Fruit fly (Drosophila melanogaster) whole organism, embryonic: ENCODE measurements around the gene FucTC.
A peak's percentile ranks its signal among the peaks of the same experiment; 100 is the strongest.

Experiments used
- Adf1 ChIP-seq: fragments of 200-800 bp; sonication (Bioruptor generic); IDR thresholded peaks from 2 replicates; pipeline ENCODE4 v1.3.6; 2022; ENCODE audit warnings: missing biosample characterization, missing genetic modification characterization
- B-H2 ChIP-seq: fragments of 200-800 bp; sonication (Bioruptor generic); optimal IDR thresholded peaks from 2 replicates; lab custom pipeline; 2018; ENCODE audit warnings: missing biosample characterization, mild to moderate bottlenecking, missing genetic modification characterization
- C15 ChIP-seq: fragments of 200-800 bp; sonication (Bioruptor generic); IDR thresholded peaks from 3 replicates; pipeline ENCODE4 v1.3.6; 2022; ENCODE audit warnings: missing biosample characterization, missing genetic modification characterization
- CG10431 ChIP-seq: fragments of 200-800 bp; sonication (Bioruptor generic); optimal IDR thresholded peaks from 3 replicates; lab custom pipeline; 2018; ENCODE audit warnings: missing biosample characterization, mild to moderate bottlenecking, missing genetic modification characterization
- CG11560 ChIP-seq: fragments of 200-800 bp; sonication (Bioruptor generic); IDR thresholded peaks from 3 replicates; pipeline ENCODE4 v1.3.6; 2022; ENCODE audit warnings: missing biosample characterization, missing genetic modification characterization
- CG12071 ChIP-seq: fragments of 200-800 bp; sonication (Bioruptor generic); optimal IDR thresholded peaks from 3 replicates; lab custom pipeline; 2018; ENCODE audit warnings: missing biosample characterization, mild to moderate bottlenecking, missing genetic modification characterization
- CG13296 ChIP-seq: fragments of 200-800 bp; sonication (Bioruptor generic); optimal IDR thresholded peaks from 3 replicates; lab custom pipeline; 2018; ENCODE audit warnings: missing biosample characterization, mild to moderate bottlenecking, missing genetic modification characterization
- CG15514 ChIP-seq: fragments of 200-800 bp; sonication (Bioruptor generic); optimal IDR thresholded peaks from 3 replicates; lab custom pipeline; 2017; ENCODE audit warnings: missing biosample characterization, missing genetic modification characterization, mild to moderate bottlenecking, moderate library complexity, missing genetic modification reagents
- CG1602 ChIP-seq: fragments of 200-800 bp; sonication (Bioruptor generic); optimal IDR thresholded peaks from 3 replicates; lab custom pipeline; 2016; ENCODE audit warnings: missing biosample characterization, missing genetic modification characterization
- CG17385 ChIP-seq: fragments of 200-800 bp; sonication (Bioruptor generic); optimal IDR thresholded peaks from 3 replicates; lab custom pipeline; 2018; ENCODE audit warnings: missing biosample characterization, mild to moderate bottlenecking, missing genetic modification characterization
- CG18476 ChIP-seq: fragments of 200-800 bp; sonication (Bioruptor generic); optimal IDR thresholded peaks from 2 replicates; lab custom pipeline; 2016; ENCODE audit warnings: missing biosample characterization, mild to moderate bottlenecking, missing genetic modification characterization
- CG2875 ChIP-seq: fragments of 200-800 bp; sonication (Bioruptor generic); optimal IDR thresholded peaks from 2 replicates; lab custom pipeline; 2017; ENCODE audit warnings: missing biosample characterization, mild to moderate bottlenecking, missing genetic modification characterization, missing genetic modification reagents
- CG2889 ChIP-seq: fragments of 200-800 bp; sonication (Bioruptor generic); IDR thresholded peaks from 3 replicates; pipeline ENCODE4 v1.3.6; 2022; ENCODE audit warnings: missing biosample characterization, missing genetic modification characterization
- CG3407 ChIP-seq: fragments of 200-800 bp; sonication (Bioruptor generic); optimal IDR thresholded peaks from 2 replicates; lab custom pipeline; 2018; ENCODE audit warnings: missing biosample characterization, mild to moderate bottlenecking, missing genetic modification characterization
- CG4617 ChIP-seq: fragments of 200-800 bp; sonication (Bioruptor generic); optimal IDR thresholded peaks from 3 replicates; lab custom pipeline; 2016; ENCODE audit warnings: missing biosample characterization, missing genetic modification characterization, borderline replicate concordance
- CG6254 ChIP-seq: fragments of 200-800 bp; sonication (Bioruptor generic); optimal IDR thresholded peaks from 3 replicates; lab custom pipeline; 2017; ENCODE audit warnings: mild to moderate bottlenecking, missing biosample characterization, missing genetic modification reagents, missing genetic modification characterization
- CG6791 ChIP-seq: fragments of 200-800 bp; sonication (Bioruptor generic); IDR thresholded peaks from 3 replicates; pipeline ENCODE4 v1.3.6; 2022; ENCODE audit warnings: missing biosample characterization, missing genetic modification characterization; ENCODE audit not compliant: partially characterized antibody
- CG7786 ChIP-seq: fragments of 200-800 bp; sonication (Bioruptor generic); optimal IDR thresholded peaks from 2 replicates; lab custom pipeline; 2016; ENCODE audit warnings: missing biosample characterization, missing genetic modification characterization
- CG7928 ChIP-seq: fragments of 200-800 bp; sonication (Bioruptor generic); optimal IDR thresholded peaks from 2 replicates; lab custom pipeline; 2017; ENCODE audit warnings: missing biosample characterization, mild to moderate bottlenecking, missing genetic modification characterization
- CG8765 ChIP-seq: fragments of 200-800 bp; sonication (Bioruptor generic); IDR thresholded peaks from 2 replicates; pipeline ENCODE4 v1.3.6; 2022; ENCODE audit warnings: missing biosample characterization, missing genetic modification characterization
- CHES-1-like ChIP-seq: fragments of 200-800 bp; sonication (Bioruptor generic); optimal IDR thresholded peaks from 2 replicates; lab custom pipeline; 2016; ENCODE audit warnings: missing biosample characterization, missing genetic modification characterization
- Elba2 ChIP-seq: fragments of 200-800 bp; sonication (Bioruptor generic); optimal IDR thresholded peaks from 3 replicates; lab custom pipeline; 2016; ENCODE audit warnings: missing biosample characterization, missing genetic modification characterization
- HLH54F ChIP-seq: fragments of 200-800 bp; sonication (Bioruptor generic); optimal IDR thresholded peaks from 3 replicates; lab custom pipeline; 2016; ENCODE audit warnings: missing biosample characterization, missing genetic modification characterization
- Hand ChIP-seq: fragments of 200-800 bp; sonication (Bioruptor generic); optimal IDR thresholded peaks from 2 replicates; lab custom pipeline; 2017; ENCODE audit warnings: mild to moderate bottlenecking, missing biosample characterization, missing genetic modification reagents, missing genetic modification characterization
- Hey ChIP-seq: fragments of 200-800 bp; sonication (Bioruptor generic); optimal IDR thresholded peaks from 3 replicates; lab custom pipeline; 2018; ENCODE audit warnings: missing biosample characterization, mild to moderate bottlenecking, missing genetic modification characterization
- Hr78 ChIP-seq, 2 experiments: fragments of 200-800 bp in 1 of 2; fragments of >200 bp in 1 of 2; sonication (Bioruptor generic) in 1 of 2; optimal IDR thresholded peaks; 2 replicates each; lab custom pipeline; 2017 to 2019; ENCODE audit warnings: missing biosample characterization in 2 of 2, missing genetic modification characterization in 2 of 2, mild to moderate bottlenecking in 1 of 2, moderate library complexity in 1 of 2
- Max ChIP-seq: fragments of 200-800 bp; sonication (Bioruptor generic); optimal IDR thresholded peaks from 2 replicates; lab custom pipeline; 2016; ENCODE audit warnings: missing biosample characterization, mild to moderate bottlenecking, missing genetic modification characterization
- Nf-YA ChIP-seq: fragments of 200-800 bp; sonication (Bioruptor generic); IDR thresholded peaks from 2 replicates; pipeline ENCODE4 v1.3.6; 2022; ENCODE audit warnings: missing biosample characterization, missing genetic modification characterization
- Nf-YB ChIP-seq: fragments of 200-800 bp; sonication (Bioruptor generic); optimal IDR thresholded peaks from 3 replicates; lab custom pipeline; 2019; ENCODE audit warnings: missing biosample characterization, mild to moderate bottlenecking, missing genetic modification characterization, moderate library complexity
- Oli ChIP-seq: fragments of 200-800 bp; sonication (Bioruptor generic); optimal IDR thresholded peaks from 2 replicates; lab custom pipeline; 2018; ENCODE audit warnings: missing biosample characterization, mild to moderate bottlenecking, missing genetic modification characterization, moderate library complexity
- Sox100B ChIP-seq: fragments of 200-800 bp; sonication (Bioruptor generic); optimal IDR thresholded peaks from 3 replicates; lab custom pipeline; 2018; ENCODE audit warnings: missing biosample characterization, mild to moderate bottlenecking, missing genetic modification characterization
- Taf1 ChIP-seq: fragments of 200-800 bp; sonication (Bioruptor generic); IDR thresholded peaks from 2 replicates; pipeline ENCODE4 v1.3.6; 2022; ENCODE audit warnings: missing biosample characterization, missing genetic modification characterization
- Xrp1 ChIP-seq: fragments of 200-800 bp; sonication (Bioruptor generic); IDR thresholded peaks from 2 replicates; pipeline ENCODE4 v1.3.6; 2022; ENCODE audit warnings: missing biosample characterization, missing genetic modification characterization
- ab ChIP-seq: fragments of 200-800 bp; sonication (Bioruptor generic); optimal IDR thresholded peaks from 2 replicates; lab custom pipeline; 2016; ENCODE audit warnings: missing biosample characterization, missing genetic modification characterization
- dmrt99B ChIP-seq: fragments of 200-800 bp; sonication (Bioruptor generic); optimal IDR thresholded peaks from 2 replicates; lab custom pipeline; 2018; ENCODE audit warnings: missing biosample characterization, mild to moderate bottlenecking, missing genetic modification characterization, moderate library complexity
- dpn ChIP-seq, 2 experiments: fragments of 200-800 bp; sonication (Bioruptor generic); optimal IDR thresholded peaks; 3 replicates each; lab custom pipeline; 2016; ENCODE audit warnings: missing biosample characterization in 2 of 2, missing genetic modification characterization in 2 of 2
- fd102C ChIP-seq: fragments of 200-800 bp; sonication (Bioruptor generic); optimal IDR thresholded peaks from 2 replicates; lab custom pipeline; 2018; ENCODE audit warnings: missing biosample characterization, mild to moderate bottlenecking, missing genetic modification characterization, moderate library complexity
- hbn ChIP-seq: fragments of 200-800 bp; sonication (Bioruptor generic); IDR thresholded peaks from 2 replicates; pipeline ENCODE4 v1.3.6; 2022; ENCODE audit warnings: missing biosample characterization, missing genetic modification characterization; ENCODE audit not compliant: partially characterized antibody
- ind ChIP-seq: fragments of 200-800 bp; sonication (Bioruptor generic); optimal IDR thresholded peaks from 3 replicates; lab custom pipeline; 2016; ENCODE audit warnings: missing biosample characterization, missing genetic modification characterization
- kah ChIP-seq: fragments of 200-800 bp; sonication (Bioruptor generic); optimal IDR thresholded peaks from 2 replicates; lab custom pipeline; 2018; ENCODE audit warnings: missing biosample characterization, mild to moderate bottlenecking, missing genetic modification characterization
- lilli ChIP-seq: fragments of 200-800 bp; sonication (Bioruptor generic); optimal IDR thresholded peaks from 3 replicates; lab custom pipeline; 2016; ENCODE audit warnings: missing biosample characterization, missing genetic modification characterization
- mld ChIP-seq: fragments of 200-800 bp; sonication (Bioruptor generic); IDR thresholded peaks from 3 replicates; pipeline ENCODE4 v1.3.6; 2022; ENCODE audit warnings: missing biosample characterization, missing genetic modification characterization; ENCODE audit not compliant: partially characterized antibody
- phol ChIP-seq: fragments of 200-800 bp; sonication (Bioruptor generic); optimal IDR thresholded peaks from 3 replicates; lab custom pipeline; 2018; ENCODE audit warnings: missing biosample characterization, mild to moderate bottlenecking, missing genetic modification characterization, moderate library complexity
- rib ChIP-seq: fragments of 200-800 bp; sonication (Bioruptor generic); IDR thresholded peaks from 2 replicates; pipeline ENCODE4 v1.3.6; 2022; ENCODE audit warnings: missing biosample characterization, missing genetic modification characterization
- sens ChIP-seq: fragments of 200-800 bp; sonication (Bioruptor generic); peaks from one replicate; lab custom pipeline; 2016; ENCODE audit warnings: missing biosample characterization, missing genetic modification characterization
- seq ChIP-seq: fragments of 200-800 bp; sonication (Bioruptor generic); IDR thresholded peaks from 2 replicates; pipeline ENCODE4 v1.3.6; 2022; ENCODE audit warnings: missing biosample characterization, missing genetic modification characterization
- sug ChIP-seq: fragments of 200-800 bp; optimal IDR thresholded peaks from 2 replicates; lab custom pipeline; 2019; ENCODE audit warnings: missing biosample characterization, mild to moderate bottlenecking, missing genetic modification characterization, moderate library complexity
- tap ChIP-seq: fragments of 200-800 bp; optimal IDR thresholded peaks from 3 replicates; lab custom pipeline; 2019; ENCODE audit warnings: missing biosample characterization, mild to moderate bottlenecking, missing genetic modification characterization, moderate library complexity
- tll ChIP-seq, 2 experiments: fragments of 200-800 bp in 1 of 2; fragments of >200 bp in 1 of 2; sonication (Bioruptor generic) in 1 of 2; optimal IDR thresholded peaks; 2 replicates each; lab custom pipeline; 2017 to 2019; ENCODE audit warnings: missing biosample characterization in 2 of 2, missing genetic modification characterization in 2 of 2, mild to moderate bottlenecking in 1 of 2, moderate library complexity in 1 of 2
- tna ChIP-seq: fragments of 200-800 bp; sonication (Bioruptor generic); IDR thresholded peaks from 2 replicates; pipeline ENCODE4 v1.3.6; 2022; ENCODE audit warnings: missing biosample characterization, missing genetic modification characterization; ENCODE audit not compliant: partially characterized antibody

FucTC gene

dm6 chrX:23010651-23011050, 452 bp downstream of the FucTC start (continued):
- TF ChIP-seq CG8765 (GFP tag; lab: Robert Waterston, UW), result no peak
- no peak for TF ChIP-seq tap (tag; lab: Kevin White, UChicago)
- TF ChIP-seq CHES-1-like, result peak; percentile 20
- peak; percentile 39 for TF ChIP-seq sug (tag; lab: Kevin White, UChicago)
- no peak for TF ChIP-seq Sox100B (GFP tag; lab: Kevin White, UChicago)
- TF ChIP-seq lilli, result peak; percentile 28
- TF ChIP-seq CG6254, result no peak
- TF ChIP-seq CG10431, result no peak
- no peak for TF ChIP-seq CG6791 (GFP tag; lab: Robert Waterston, UW)
- TF ChIP-seq mld (GFP tag; lab: Robert Waterston, UW), result no peak
- no peak for TF ChIP-seq hbn (GFP tag; lab: Robert Waterston, UW)
- TF ChIP-seq seq (GFP tag; lab: Robert Waterston, UW), result no peak
- no peak for TF ChIP-seq CG18476 (GFP tag; lab: Kevin White, UChicago)
- no peak for TF ChIP-seq Hey (tag; lab: Kevin White, UChicago)
- TF ChIP-seq sens (GFP tag; lab: Kevin White, UChicago), result peak; percentile 28
- TF ChIP-seq tna (GFP tag; lab: Robert Waterston, UW), result no peak
- TF ChIP-seq Taf1, result 0 out of 2 replicates have a peak, but pooled peaks have one; percentile 30
- TF ChIP-seq C15, result no peak
- no peak for TF ChIP-seq CG11560 (tag; lab: Robert Waterston, UW)
- peak; percentile 2 for TF ChIP-seq Oli
- TF ChIP-seq Hand (GFP tag; lab: Kevin White, UChicago), result no peak
- peak; percentile 25 for TF ChIP-seq CG17385 (GFP tag; lab: Kevin White, UChicago)
- no peak for TF ChIP-seq CG4617
- TF ChIP-seq dmrt99B, result peak; percentile 22
- peak; percentile 10 for TF ChIP-seq HLH54F (GFP tag; lab: Kevin White, UChicago)
- TF ChIP-seq CG7786 (GFP tag; lab: Kevin White, UChicago), result peak; percentile 37
- 0 out of 2 replicates have a peak, but pooled peaks have one; percentile 11 for TF ChIP-seq Xrp1 (GFP tag; lab: Robert Waterston, UW)
- TF ChIP-seq CG1602 (GFP tag; lab: Kevin White, UChicago), result no peak
- TF ChIP-seq CG15514 (GFP tag; lab: Kevin White, UChicago), result peak; percentile 27
- peak; percentile 16 for TF ChIP-seq B-H2
- TF ChIP-seq ind (GFP tag; lab: Kevin White, UChicago), result peak; percentile 27
- no peak for TF ChIP-seq kah (GFP tag; lab: Kevin White, UChicago)
- no peak for TF ChIP-seq CG12071 (GFP tag; lab: Kevin White, UChicago)
- no peak for TF ChIP-seq Elba2 (GFP tag; lab: Kevin White, UChicago)
- no peak for TF ChIP-seq CG13296 (GFP tag; lab: Kevin White, UChicago)
- TF ChIP-seq rib (GFP tag; lab: Robert Waterston, UW), result peak; percentile 44; the same call in 1 of the 2 replicates
- no peak for TF ChIP-seq ab (GFP tag; lab: Kevin White, UChicago)
- TF ChIP-seq Adf1, result no peak
- peak; percentile 4 for TF ChIP-seq Nf-YB
- no peak for TF ChIP-seq CG2875
- TF ChIP-seq Max (GFP tag; lab: Kevin White, UChicago), result no peak
- TF ChIP-seq Nf-YA, result no peak
- TF ChIP-seq phol (tag; lab: Kevin White, UChicago), result peak; percentile 28
- TF ChIP-seq CG7928 (GFP tag; lab: Kevin White, UChicago), result no peak
- TF ChIP-seq Hr78 (GFP tag; optimal IDR thresholded peaks at IDR 0.05; lab: Kevin White, UChicago), result no peak
- no peak for TF ChIP-seq CG3407
- no peak for TF ChIP-seq CG2889
- TF ChIP-seq tll (GFP tag; optimal IDR thresholded peaks at IDR 0.05; lab: Kevin White, UChicago), result no peak
- TF ChIP-seq dpn (GFP tag; optimal IDR thresholded peaks at IDR 0.05; lab: Kevin White, UChicago), result no peak
- no peak for TF ChIP-seq fd102C (GFP tag; lab: Kevin White, UChicago)
